Worm (Caenorhabditis elegans): ENCODE results near the gene gst-18.
A peak's percentile ranks its signal among the peaks of the same experiment; 100 is the strongest.

Gene gst-18

ce11 chrII:13672057-13672456 lies 41.4 kb upstream of the gst-18 start:
- TF ChIP-seq sma-3 (GFP tag; optimal IDR thresholded peaks at IDR 0.05) (peak; percentile 21), sma-9 (GFP tag; optimal IDR thresholded peaks at IDR 0.05) (peak; percentile 51), sma-9 (tag; optimal IDR thresholded peaks at IDR 0.05) (no peak), crh-2 (tag; optimal IDR thresholded peaks at IDR 0.05) (peak; percentile 32), alr-1 (tag; optimal IDR thresholded peaks at IDR 0.05) (no peak), ZK546.5 (tag; optimal IDR thresholded peaks at IDR 0.05) (no peak)

DNA sequence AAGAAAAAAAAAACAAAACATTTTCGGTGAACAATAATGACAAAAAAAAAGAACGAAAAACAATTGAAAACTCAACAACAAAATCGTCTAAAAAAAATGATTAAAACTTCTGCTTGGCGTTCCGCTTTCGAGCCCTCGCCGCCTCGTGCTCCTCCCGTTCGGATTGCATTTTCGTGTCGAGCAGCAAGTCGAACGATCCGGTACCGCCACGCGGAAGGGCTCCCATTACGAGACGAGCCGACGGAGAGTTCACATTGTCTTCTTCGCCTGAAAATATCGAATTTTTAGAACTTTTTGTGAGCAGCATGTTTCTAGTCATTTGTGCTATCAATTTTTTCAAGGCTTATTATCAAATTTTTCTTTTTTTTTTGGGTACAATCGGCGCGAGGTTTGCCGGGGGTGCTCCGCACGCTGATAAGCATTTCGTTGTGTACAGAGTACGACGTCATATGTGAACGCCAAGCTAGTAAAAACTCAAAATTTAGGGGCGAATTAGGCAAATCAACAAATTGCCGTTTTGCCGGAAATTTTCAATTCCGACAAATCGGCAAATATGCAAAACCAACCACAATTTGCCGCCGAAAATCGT lies 40.1 kb upstream of the gst-18 start:
- no peak for TF ChIP-seq nhr-129 (tag; optimal IDR thresholded peaks at IDR 0.05)
- peak; percentile 55 for TF ChIP-seq fos-1 (tag; optimal IDR thresholded peaks at IDR 0.05)

ce11 chrII:13668844-13669441 lies 38.3 kb upstream of the gst-18 start, which contains the start of gene C31C9.7:
Gene C31C9.7, plus strand, starts transcription at chrII:13669104.
- TF ChIP-seq nhr-129 (tag; optimal IDR thresholded peaks at IDR 0.05) (no peak), elt-1 (tag; optimal IDR thresholded peaks at IDR 0.05) (no peak), blmp-1 (tag; optimal IDR thresholded peaks at IDR 0.05; ENCODE audit: insufficient read depth) (peak; percentile 5), fos-1 (tag; optimal IDR thresholded peaks at IDR 0.05) (peak; percentile 22), ama-1 (optimal IDR thresholded peaks at IDR 0.05) (peak; percentile 82), lin-39 (tag; optimal IDR thresholded peaks at IDR 0.05) (no peak), dmd-4 (tag; optimal IDR thresholded peaks at IDR 0.05) (no peak), F13H6.1 (tag; optimal IDR thresholded peaks at IDR 0.05) (peak; percentile 29), nhr-21 (tag; optimal IDR thresholded peaks at IDR 0.05) (no peak), sma-9 (GFP tag; optimal IDR thresholded peaks at IDR 0.05) (peak; percentile 28), sma-9 (tag; optimal IDR thresholded peaks at IDR 0.05) (no peak), sma-3 (GFP tag; optimal IDR thresholded peaks at IDR 0.05) (peak; percentile 16)

DNA sequence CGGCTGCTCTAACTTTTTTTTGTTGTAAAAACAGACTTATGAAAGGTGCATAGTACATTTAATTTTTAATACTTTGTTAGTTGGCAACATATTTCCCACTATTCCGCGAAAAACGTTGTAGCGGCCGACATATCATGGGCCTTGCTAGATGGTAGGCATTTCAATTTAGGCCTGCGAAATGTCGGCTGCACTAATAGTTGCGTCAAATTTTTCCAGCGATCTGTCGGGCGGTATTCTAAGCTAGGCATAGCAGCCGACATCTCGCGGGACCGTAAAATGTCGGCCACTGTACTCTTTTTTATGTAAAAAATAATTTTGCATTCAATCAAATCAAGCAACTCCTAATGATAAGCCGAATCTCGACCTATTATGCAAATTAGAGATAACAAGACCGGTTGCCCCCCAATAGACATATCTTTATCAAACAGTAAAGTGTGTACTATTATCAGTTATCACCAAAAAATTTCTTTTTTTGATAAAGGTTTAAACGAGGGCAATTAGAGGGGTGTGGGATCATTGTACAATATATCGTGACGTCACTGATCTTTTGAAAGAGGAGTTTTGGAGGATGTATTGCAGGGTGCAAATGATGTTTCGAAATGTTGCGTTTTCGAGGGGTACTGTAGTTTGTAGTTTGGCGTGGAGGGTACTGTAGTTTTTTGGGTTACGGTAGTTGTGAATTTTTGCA lies 34.5 kb upstream of the gst-18 start:
- TF ChIP-seq nhr-77 (tag; optimal IDR thresholded peaks at IDR 0.05) (no peak), unc-39 (tag; optimal IDR thresholded peaks at IDR 0.05) (no peak), ztf-4 (tag; optimal IDR thresholded peaks at IDR 0.05) (no peak), nhr-25 (tag; optimal IDR thresholded peaks at IDR 0.05) (no peak), alr-1 (tag; optimal IDR thresholded peaks at IDR 0.05) (no peak), lin-39 (tag; optimal IDR thresholded peaks at IDR 0.05) (no peak), gmeb-1 (tag; optimal IDR thresholded peaks at IDR 0.05) (peak; percentile 28), ceh-82 (tag; optimal IDR thresholded peaks at IDR 0.05) (no peak), Y55F3AM.14 (GFP tag; optimal IDR thresholded peaks at IDR 0.05) (no peak), dmd-4 (tag; optimal IDR thresholded peaks at IDR 0.05) (no peak), ceh-16 (tag; optimal IDR thresholded peaks at IDR 0.05) (no peak), ztf-11 (tag; optimal IDR thresholded peaks at IDR 0.05) (no peak), snpc-4 (tag; optimal IDR thresholded peaks at IDR 0.05) (no peak), mbf-1 (tag; optimal IDR thresholded peaks at IDR 0.05) (no peak), blmp-1 (tag; optimal IDR thresholded peaks at IDR 0.05; ENCODE audit: insufficient read depth) (no peak), sma-9 (GFP tag; optimal IDR thresholded peaks at IDR 0.05) (peak; percentile 85), sma-9 (tag; optimal IDR thresholded peaks at IDR 0.05) (no peak), mdl-1 (tag; optimal IDR thresholded peaks at IDR 0.05) (no peak), nhr-6 (tag; optimal IDR thresholded peaks at IDR 0.05) (no peak), sem-4 (tag; optimal IDR thresholded peaks at IDR 0.05) (no peak), lsy-2 (tag; optimal IDR thresholded peaks at IDR 0.05) (peak in 1 of 2 experiments; percentile 37), unc-62 (GFP tag; optimal IDR thresholded peaks at IDR 0.05) (no peak), nhr-129 (tag; optimal IDR thresholded peaks at IDR 0.05) (no peak), F13H6.1 (tag; optimal IDR thresholded peaks at IDR 0.05) (no peak), elt-1 (tag; optimal IDR thresholded peaks at IDR 0.05) (no peak), ama-1 (optimal IDR thresholded peaks at IDR 0.05) (no peak), nhr-237 (tag; optimal IDR thresholded peaks at IDR 0.05) (no peak), sma-3 (GFP tag; optimal IDR thresholded peaks at IDR 0.05) (peak; percentile 38), fos-1 (tag; optimal IDR thresholded peaks at IDR 0.05) (peak; percentile 90), ztf-1 (GFP tag; conservative IDR thresholded peaks at IDR 0.05) (no peak), ZK546.5 (tag; optimal IDR thresholded peaks at IDR 0.05) (no peak), crh-2 (tag; optimal IDR thresholded peaks at IDR 0.05) (peak; percentile 73), nhr-11 (tag; optimal IDR thresholded peaks at IDR 0.05) (no peak), egl-27 (tag; optimal IDR thresholded peaks at IDR 0.05) (peak; percentile 49)

Data from whole organism, L2 larva.